Fruit fly (Drosophila melanogaster) whole organism, pupa: ENCODE measurements around the gene ppk21.

Experiments used
- CG13204 ChIP-seq: fragments of 200-800 bp; sonication (Bioruptor generic); optimal IDR thresholded peaks from 2 replicates; lab custom pipeline; 2018; ENCODE audit warnings: missing biosample characterization, mild to moderate bottlenecking, missing genetic modification characterization, moderate library complexity
- Pif1B ChIP-seq: fragments of 200-800 bp; sonication (Bioruptor generic); optimal IDR thresholded peaks from 3 replicates; lab custom pipeline; 2016; ENCODE audit warnings: missing biosample characterization, missing genetic modification characterization
- gl ChIP-seq: fragments of 200-800 bp; sonication (Bioruptor generic); optimal IDR thresholded peaks from 2 replicates; lab custom pipeline; 2018; ENCODE audit warnings: missing biosample characterization, mild to moderate bottlenecking, missing genetic modification characterization

- TF ChIP-seq gl (tag; lab: Kevin White, UChicago) (no peak), CG13204 (GFP tag; lab: Kevin White, UChicago) (no peak), Pif1B (no peak)
Measured at dm6 chr3R:29692009-29692641, 27.5 kb downstream of the ppk21 start, which contains the start of gene dmrt99B.
